Worm (Caenorhabditis elegans): Measurements from ENCODE around the gene C34F11.2.

- no peak for TF ChIP-seq sox-4 (tag; optimal IDR thresholded peaks at IDR 0.05)
- TF ChIP-seq hlh-6 (tag; optimal IDR thresholded peaks at IDR 0.05): no peak
- TF ChIP-seq madf-2 (tag; optimal IDR thresholded peaks at IDR 0.05): no peak
- TF ChIP-seq pha-4 (tag; optimal IDR thresholded peaks at IDR 0.05): no peak
These were observed 25.2 kb upstream of the C34F11.2 start for ce11 chrII:5186870-5187269.

Measured in whole organism, late embryonic.